Worm (Caenorhabditis elegans) whole organism, young adult: ENCODE measurements around the gene W01B6.8.

Experiments
- akir-1 ChIP-seq: fragments of 200-800 bp; sonication (Bioruptor generic); optimal IDR thresholded peaks from 2 replicates; lab custom pipeline; 2018; ENCODE audit warnings: mild to moderate bottlenecking, missing genetic modification characterization, moderate library complexity, missing compliant biosample characterization
- ama-1 ChIP-seq, 3 experiments: fragments of 150-350 bp in 1 of 3; sonication (generic microtip) in 2 of 3; optimal IDR thresholded peaks; 2 replicates each; lab custom pipeline; 2014 to 2018; ENCODE audit warnings: missing biosample characterization in 2 of 3, missing genetic modification characterization in 2 of 3, missing genetic modification reagents in 2 of 3
- ceh-79 ChIP-seq: sonication (generic microtip); optimal IDR thresholded peaks from 2 replicates; lab custom pipeline; 2017; ENCODE audit warnings: mild to moderate bottlenecking, missing genetic modification characterization, missing compliant biosample characterization
- ets-4 ChIP-seq: fragments of 200-800 bp; sonication (Bioruptor generic); optimal IDR thresholded peaks from 2 replicates; lab custom pipeline; 2018; ENCODE audit warnings: mild to moderate bottlenecking, missing genetic modification characterization, missing compliant biosample characterization
- madf-3 ChIP-seq: fragments of 200-800 bp; sonication (Bioruptor generic); IDR thresholded peaks from 2 replicates; pipeline ENCODE4 v1.3.6; 2022; ENCODE audit warnings: missing genetic modification reagents, missing genetic modification characterization, missing compliant biosample characterization
- mxl-1 ChIP-seq: sonication (generic microtip); optimal IDR thresholded peaks from 2 replicates; lab custom pipeline; 2016; ENCODE audit warnings: missing genetic modification characterization, missing compliant biosample characterization
- nhr-90 ChIP-seq: sonication (generic microtip); optimal IDR thresholded peaks from 2 replicates; lab custom pipeline; 2016; ENCODE audit warnings: missing genotype, mild to moderate bottlenecking, missing genetic modification characterization, missing compliant biosample characterization
- snpc-3.4 ChIP-seq: sonication (generic microtip); optimal IDR thresholded peaks from 2 replicates; lab custom pipeline; 2017; ENCODE audit warnings: missing genetic modification characterization, mild to moderate bottlenecking, missing compliant biosample characterization, antibody characterized with exemption, moderate library complexity, missing genotype, missing genetic modification reagents
- sptf-2 ChIP-seq: fragments of 200-800 bp; sonication (Bioruptor generic); optimal IDR thresholded peaks from 2 replicates; lab custom pipeline; 2018; ENCODE audit warnings: mild to moderate bottlenecking, missing genetic modification characterization, missing compliant biosample characterization
- unc-130 ChIP-seq: sonication (generic microtip); optimal IDR thresholded peaks from 2 replicates; lab custom pipeline; 2016; ENCODE audit warnings: missing genetic modification reagents, missing genetic modification characterization, missing compliant biosample characterization
- unc-62 ChIP-seq: fragments of 150-350 bp; optimal IDR thresholded peaks from 2 replicates; lab custom pipeline; 2014; ENCODE audit warnings: missing biosample characterization, missing genetic modification reagents, missing genetic modification characterization
- ztf-28 ChIP-seq: fragments of 200-800 bp; sonication (Bioruptor generic); IDR thresholded peaks from 2 replicates; pipeline ENCODE4 v1.3.6; 2022; ENCODE audit warnings: missing genetic modification reagents, missing genetic modification characterization, missing compliant biosample characterization

DNA sequence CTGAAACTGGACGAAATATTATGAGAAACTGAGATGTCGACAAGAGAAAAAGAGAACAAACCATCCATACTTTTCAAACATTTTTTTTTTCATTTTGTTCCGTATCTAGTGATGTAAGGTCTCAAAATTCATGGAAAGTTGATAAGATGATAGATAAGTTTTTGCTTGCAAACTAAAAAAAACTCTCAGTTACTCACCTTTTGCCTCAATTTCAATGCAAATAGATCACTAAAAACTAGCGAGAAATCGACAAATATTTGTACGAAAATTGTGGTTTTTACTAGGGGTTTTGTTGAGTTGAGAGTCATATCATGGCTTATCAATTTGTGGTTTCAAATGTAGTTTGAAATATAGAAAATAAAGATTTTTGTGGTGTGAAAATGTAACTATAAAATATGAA lies 23.4 kb downstream of the W01B6.8 start:
- no peak for TF ChIP-seq akir-1
- TF ChIP-seq unc-62 (GFP tag; lab: Kevin White, UChicago): no peak
- TF ChIP-seq mxl-1 (tag; lab: Kevin White, UChicago): no peak
- no peak for TF ChIP-seq madf-3 (GFP tag; lab: Robert Waterston, UW)
- TF ChIP-seq ztf-28 (GFP tag; lab: Robert Waterston, UW): no peak
- TF ChIP-seq ama-1 (optimal IDR thresholded peaks at IDR 0.05; lab: Kevin White, UChicago): no peak
- no peak for TF ChIP-seq ama-1 (GFP tag; optimal IDR thresholded peaks at IDR 0.05; lab: Kevin White, UChicago)
- no peak for TF ChIP-seq snpc-3.4 (tag; lab: Kevin White, UChicago)
- no peak for TF ChIP-seq ceh-79 (tag; lab: Kevin White, UChicago)
- TF ChIP-seq nhr-90: no peak
- no peak for TF ChIP-seq ets-4
- no peak for TF ChIP-seq unc-130
- TF ChIP-seq sptf-2 (GFP tag; lab: Kevin White, UChicago): no peak
